Fruit fly (Drosophila melanogaster): ENCODE measurements around the gene Las.

The Las gene

dm6 chr3L:20447957-20448356, 15.8 kb upstream of the Las start (continued):
- TF ChIP-seq z (GFP tag; IDR thresholded peaks at IDR 0.05): no peak
- TF ChIP-seq CG12104 (GFP tag; optimal IDR thresholded peaks at IDR 0.05): no peak
- peak; percentile 32 for TF ChIP-seq Kr (GFP tag; optimal IDR thresholded peaks at IDR 0.05)
- TF ChIP-seq p53 (GFP tag; optimal IDR thresholded peaks at IDR 0.05): no peak
- no peak for TF ChIP-seq gt (GFP tag; IDR thresholded peaks at IDR 0.05)
- TF ChIP-seq sima (GFP tag; optimal IDR thresholded peaks at IDR 0.05): no peak
- no peak for TF ChIP-seq Dfd (GFP tag; optimal IDR thresholded peaks at IDR 0.05)
- TF ChIP-seq Taf1 (GFP tag; IDR thresholded peaks at IDR 0.05): no peak
- TF ChIP-seq pb (GFP tag; optimal IDR thresholded peaks at IDR 0.05): no peak
- TF ChIP-seq CG12391 (tag; optimal IDR thresholded peaks at IDR 0.05): no peak
- no peak for TF ChIP-seq CG10321 (GFP tag; IDR thresholded peaks at IDR 0.05)
- no peak for TF ChIP-seq zf30C (GFP tag; optimal IDR thresholded peaks at IDR 0.05)
- no peak for TF ChIP-seq pita (GFP tag; optimal IDR thresholded peaks at IDR 0.05)
- peak; percentile 49 for TF ChIP-seq CG12299 (tag; optimal IDR thresholded peaks at IDR 0.05)
- TF ChIP-seq en (GFP tag; optimal IDR thresholded peaks at IDR 0.05): no peak
- no peak for TF ChIP-seq crc (GFP tag; optimal IDR thresholded peaks at IDR 0.05)
- peak; percentile 36 for TF ChIP-seq CG31365 (tag; optimal IDR thresholded peaks at IDR 0.05)
- no peak for TF ChIP-seq bbx (GFP tag; IDR thresholded peaks at IDR 0.05; ENCODE audit: partially characterized antibody)
- TF ChIP-seq yki (optimal IDR thresholded peaks at IDR 0.05): no peak
- no peak for TF ChIP-seq bab2 (GFP tag; optimal IDR thresholded peaks at IDR 0.05)
- no peak for TF ChIP-seq Atf3 (GFP tag; optimal IDR thresholded peaks at IDR 0.05)
- TF ChIP-seq Bteb2 (GFP tag; optimal IDR thresholded peaks at IDR 0.05): no peak
- no peak for TF ChIP-seq CG10267 (tag; optimal IDR thresholded peaks at IDR 0.05)
- peak; percentile 20 for TF ChIP-seq mirr (GFP tag; optimal IDR thresholded peaks at IDR 0.05)
- no peak for TF ChIP-seq Six4 (GFP tag; optimal IDR thresholded peaks at IDR 0.05)
- no peak for TF ChIP-seq CG4617 (GFP tag; optimal IDR thresholded peaks at IDR 0.05; ENCODE audit: borderline replicate concordance)
- TF ChIP-seq Oli (tag; optimal IDR thresholded peaks at IDR 0.05): no peak
- no peak for TF ChIP-seq Side (GFP tag; optimal IDR thresholded peaks at IDR 0.05)
- no peak for TF ChIP-seq CG3838 (GFP tag; optimal IDR thresholded peaks at IDR 0.05)
- TF ChIP-seq CG7839 (tag; optimal IDR thresholded peaks at IDR 0.05): peak; percentile 2
- no peak for TF ChIP-seq E2f1 (GFP tag; IDR thresholded peaks at IDR 0.05)
- TF ChIP-seq ro (GFP tag; IDR thresholded peaks at IDR 0.05): no peak
- TF ChIP-seq cad (GFP tag; optimal IDR thresholded peaks at IDR 0.05): no peak
- TF ChIP-seq Fer3 (tag; optimal IDR thresholded peaks at IDR 0.05): peak; percentile 61
- TF ChIP-seq wor (GFP tag; IDR thresholded peaks at IDR 0.05): no peak
- no peak for TF ChIP-seq H15 (GFP tag; IDR thresholded peaks at IDR 0.05)
- TF ChIP-seq tio (GFP tag; optimal IDR thresholded peaks at IDR 0.05): no peak
- TF ChIP-seq Gsc (GFP tag; IDR thresholded peaks at IDR 0.05): no peak
- no peak for TF ChIP-seq chif (GFP tag; optimal IDR thresholded peaks at IDR 0.05)
- TF ChIP-seq ci (GFP tag; IDR thresholded peaks at IDR 0.05): 0 out of 3 replicates have a peak, but pooled peaks have one; percentile 32
- TF ChIP-seq jigr1 (GFP tag; IDR thresholded peaks at IDR 0.05): no peak
- peak; percentile 61 for TF ChIP-seq lbe (GFP tag; optimal IDR thresholded peaks at IDR 0.05)
- no peak for TF ChIP-seq CG11723 (GFP tag; optimal IDR thresholded peaks at IDR 0.05)
- TF ChIP-seq CG10366 (GFP tag; IDR thresholded peaks at IDR 0.05): no peak
- TF ChIP-seq CG5953 (GFP tag; IDR thresholded peaks at IDR 0.05): no peak
- no peak for TF ChIP-seq gro (GFP tag; optimal IDR thresholded peaks at IDR 0.05)
- peak; percentile 36 for TF ChIP-seq CG8359 (GFP tag; optimal IDR thresholded peaks at IDR 0.05; ENCODE audit: borderline replicate concordance)
- TF ChIP-seq CTCF (GFP tag; optimal IDR thresholded peaks at IDR 0.05): no peak
- TF ChIP-seq pros (GFP tag; optimal IDR thresholded peaks at IDR 0.05): no peak
- TF ChIP-seq ase (GFP tag; IDR thresholded peaks at IDR 0.05): no peak
- no peak for TF ChIP-seq GATAe (GFP tag; conservative IDR thresholded peaks at IDR 0.05)
- TF ChIP-seq CG9727 (GFP tag; optimal IDR thresholded peaks at IDR 0.05): no peak
- no peak for TF ChIP-seq Sry-δ (GFP tag; optimal IDR thresholded peaks at IDR 0.05)
- TF ChIP-seq corto (GFP tag; optimal IDR thresholded peaks at IDR 0.05): no peak

All from whole organism, embryonic.